Worm (Caenorhabditis elegans) whole organism, L4 larva: Measurements from ENCODE around the gene nhr-17.

Experiments
- R02D3.7 ChIP-seq: fragments of 150-350 bp; sonication (generic microtip); optimal IDR thresholded peaks from 3 replicates; lab custom pipeline; 2014; ENCODE audit warnings: missing biosample characterization, missing genetic modification characterization
- egl-27 ChIP-seq: sonication (generic microtip); optimal IDR thresholded peaks from 3 replicates; lab custom pipeline; 2017; ENCODE audit warnings: missing biosample characterization, missing genetic modification reagents, missing genetic modification characterization
- nhr-11 ChIP-seq: fragments of 150-350 bp; optimal IDR thresholded peaks from 2 replicates; lab custom pipeline; 2014; ENCODE audit warnings: missing biosample characterization, missing genetic modification characterization
- nhr-237 ChIP-seq: sonication (generic microtip); optimal IDR thresholded peaks from 2 replicates; lab custom pipeline; 2017; ENCODE audit warnings: missing biosample characterization, missing genetic modification characterization
- snpc-4 ChIP-seq: fragments of 150-350 bp; optimal IDR thresholded peaks from 2 replicates; lab custom pipeline; 2014; ENCODE audit warnings: missing biosample characterization, missing genetic modification characterization

ce11 chrX:12632657-12633056 is 35.0 kb downstream of the nhr-17 start:
- no peak for TF ChIP-seq nhr-11 (tag; lab: Kevin White, UChicago)
- no peak for TF ChIP-seq egl-27
- no peak for TF ChIP-seq nhr-237
- TF ChIP-seq snpc-4 (tag; lab: Kevin White, UChicago): no peak
- no peak for TF ChIP-seq R02D3.7
